Fruit fly (Drosophila melanogaster) whole organism, embryonic: ENCODE data around the gene CG15473.

Experiments used
- CG11696 ChIP-seq: fragments of 200-800 bp; sonication (Bioruptor generic); IDR thresholded peaks from 2 replicates; pipeline ENCODE4 v1.3.6; 2022; ENCODE audit warnings: missing biosample characterization, missing genetic modification characterization
- CG18011 ChIP-seq: fragments of 200-800 bp; sonication (Bioruptor generic); optimal IDR thresholded peaks from 2 replicates; lab custom pipeline; 2017; ENCODE audit warnings: missing biosample characterization, missing genetic modification characterization, mild to moderate bottlenecking, moderate library complexity, missing genotype
- CG6175 ChIP-seq: fragments of 200-800 bp; sonication (Bioruptor generic); IDR thresholded peaks from 3 replicates; pipeline ENCODE4 v1.3.6; 2022; ENCODE audit warnings: missing biosample characterization, missing genetic modification characterization
- CG6689 ChIP-seq: fragments of 200-800 bp; sonication (Bioruptor generic); IDR thresholded peaks from 2 replicates; pipeline ENCODE4 v1.3.6; 2022; ENCODE audit warnings: missing biosample characterization, missing genetic modification characterization
- CG8765 ChIP-seq: fragments of 200-800 bp; sonication (Bioruptor generic); IDR thresholded peaks from 2 replicates; pipeline ENCODE4 v1.3.6; 2022; ENCODE audit warnings: missing biosample characterization, missing genetic modification characterization
- Dfd ChIP-seq, 2 experiments: fragments of >200 bp; optimal IDR thresholded peaks; 2 replicates each; lab custom pipeline; 2017; ENCODE audit warnings: missing biosample characterization in 2 of 2, missing genetic modification characterization in 2 of 2
- bigmax ChIP-seq: fragments of 200-800 bp; sonication (Bioruptor generic); optimal IDR thresholded peaks from 2 replicates; lab custom pipeline; 2018; ENCODE audit warnings: missing biosample characterization, mild to moderate bottlenecking, missing genetic modification characterization
- bsh ChIP-seq, 2 experiments: fragments of 200-800 bp; sonication (Bioruptor generic); optimal IDR thresholded peaks; 2 replicates each; lab custom pipeline; 2017 to 2018; ENCODE audit warnings: mild to moderate bottlenecking in 2 of 2, missing biosample characterization in 2 of 2, missing genetic modification characterization in 2 of 2, moderate library complexity in 1 of 2
- sens-2 ChIP-seq: fragments of 200-800 bp; sonication (Bioruptor generic); IDR thresholded peaks from 2 replicates; pipeline ENCODE4 v1.3.6; 2022; ENCODE audit warnings: missing biosample characterization, missing genetic modification characterization

DNA sequence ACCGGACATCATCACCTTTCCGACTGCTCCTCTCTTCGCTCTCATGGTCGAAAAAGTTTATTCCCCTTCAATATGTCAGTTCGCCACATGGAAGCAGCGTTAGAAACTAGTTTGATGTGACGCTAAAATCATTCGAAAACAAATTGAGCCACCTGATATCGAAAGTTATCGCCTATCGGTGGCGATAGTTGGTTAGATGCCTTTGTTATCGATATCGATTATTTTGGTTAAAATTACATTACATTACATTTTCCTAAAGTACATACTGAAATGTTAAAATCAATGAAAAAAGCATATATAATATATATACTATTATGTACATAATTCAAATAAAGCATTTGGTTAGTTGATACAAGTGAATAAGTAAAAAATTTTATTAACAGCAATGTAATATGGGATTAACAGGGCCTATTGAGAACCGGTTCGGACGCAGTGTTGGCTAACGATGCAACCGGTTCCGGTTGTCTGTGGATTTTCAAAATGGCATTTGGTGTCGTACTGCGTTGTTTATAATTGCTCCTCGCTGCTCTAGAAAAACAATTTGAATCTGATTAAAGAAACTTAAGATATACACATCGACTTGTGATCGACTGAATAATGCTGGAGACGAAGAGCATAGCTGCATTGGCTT is 18.3 kb downstream of the CG15473 start, which contains the start of the genes Alms1a and pon:
- TF ChIP-seq Dfd (GFP tag; optimal IDR thresholded peaks at IDR 0.05; lab: Kevin White, UChicago) = no peak
- TF ChIP-seq sens-2 (GFP tag; lab: Robert Waterston, UW) = no peak
- no peak for TF ChIP-seq bigmax (GFP tag; lab: Kevin White, UChicago)
- no peak for TF ChIP-seq CG6175 (GFP tag; lab: Robert Waterston, UW)
- TF ChIP-seq CG6689 = no peak
- TF ChIP-seq CG11696 (GFP tag; lab: Robert Waterston, UW) = no peak
- no peak for TF ChIP-seq CG18011 (GFP tag; lab: Kevin White, UChicago)
- TF ChIP-seq bsh (GFP tag; optimal IDR thresholded peaks at IDR 0.05; lab: Kevin White, UChicago) = no peak
- no peak for TF ChIP-seq CG8765 (GFP tag; lab: Robert Waterston, UW)
